Fruit fly (Drosophila melanogaster) whole organism, embryonic: ENCODE data around the gene CG1943.

Source experiments
- Blimp-1 ChIP-seq: fragments of 200-800 bp; sonication (Bioruptor generic); optimal IDR thresholded peaks from 3 replicates; lab custom pipeline; 2018; ENCODE audit warnings: missing biosample characterization, missing genetic modification characterization, mild to moderate bottlenecking, moderate library complexity, missing genetic modification reagents
- CG10366 ChIP-seq: fragments of 200-800 bp; sonication (Bioruptor generic); IDR thresholded peaks from 2 replicates; pipeline ENCODE4 v1.3.6; 2022; ENCODE audit warnings: missing biosample characterization, missing genetic modification characterization
- CG12299 ChIP-seq: fragments of 200-800 bp; sonication (Bioruptor generic); optimal IDR thresholded peaks from 2 replicates; lab custom pipeline; 2018; ENCODE audit warnings: missing biosample characterization, mild to moderate bottlenecking, missing genetic modification characterization
- CG13287 ChIP-seq: fragments of 200-800 bp; sonication (Bioruptor generic); IDR thresholded peaks from 2 replicates; pipeline ENCODE4 v1.3.6; 2022; ENCODE audit warnings: missing biosample characterization, missing genetic modification characterization; ENCODE audit not compliant: partially characterized antibody
- CG14860 ChIP-seq: fragments of 200-800 bp; sonication (Bioruptor generic); IDR thresholded peaks from 3 replicates; pipeline ENCODE4 v1.3.6; 2022; ENCODE audit warnings: missing biosample characterization, missing genetic modification characterization; ENCODE audit not compliant: partially characterized antibody
- CG15601 ChIP-seq: fragments of 200-800 bp; sonication (Bioruptor generic); optimal IDR thresholded peaks from 3 replicates; lab custom pipeline; 2019; ENCODE audit warnings: missing biosample characterization, mild to moderate bottlenecking, missing genetic modification characterization, moderate library complexity
- CG16813 ChIP-seq: fragments of 200-800 bp; sonication (Bioruptor generic); IDR thresholded peaks from 3 replicates; pipeline ENCODE4 v1.3.6; 2022; ENCODE audit warnings: missing biosample characterization, missing genetic modification characterization; ENCODE audit not compliant: partially characterized antibody
- CG17385 ChIP-seq: fragments of 200-800 bp; sonication (Bioruptor generic); optimal IDR thresholded peaks from 3 replicates; lab custom pipeline; 2018; ENCODE audit warnings: missing biosample characterization, mild to moderate bottlenecking, missing genetic modification characterization
- CG17829 ChIP-seq: fragments of 200-800 bp; optimal IDR thresholded peaks from 2 replicates; lab custom pipeline; 2019; ENCODE audit warnings: missing biosample characterization, mild to moderate bottlenecking, missing genetic modification characterization, moderate library complexity
- CG31388 ChIP-seq: fragments of 200-800 bp; sonication (Bioruptor generic); optimal IDR thresholded peaks from 2 replicates; lab custom pipeline; 2016; ENCODE audit warnings: missing biosample characterization, missing genetic modification characterization
- CG31441 ChIP-seq: fragments of 200-800 bp; sonication (Bioruptor generic); IDR thresholded peaks from 2 replicates; pipeline ENCODE4 v1.3.6; 2022; ENCODE audit warnings: missing biosample characterization, missing genetic modification characterization
- CG32767 ChIP-seq: fragments of 200-800 bp; sonication (Bioruptor generic); IDR thresholded peaks from 2 replicates; pipeline ENCODE4 v1.3.6; 2022; ENCODE audit warnings: missing biosample characterization, missing genetic modification characterization
- CG3995 ChIP-seq: fragments of 200-800 bp; sonication (Bioruptor generic); optimal IDR thresholded peaks from 3 replicates; lab custom pipeline; 2016; ENCODE audit warnings: missing biosample characterization, missing genetic modification characterization
- CG4707 ChIP-seq: fragments of 200-800 bp; sonication (Bioruptor generic); optimal IDR thresholded peaks from 2 replicates; lab custom pipeline; 2018; ENCODE audit warnings: missing biosample characterization, mild to moderate bottlenecking, missing genetic modification characterization, moderate library complexity
- CG7271 ChIP-seq: fragments of 200-800 bp; sonication (Bioruptor generic); optimal IDR thresholded peaks from 2 replicates; lab custom pipeline; 2018; ENCODE audit warnings: missing biosample characterization, mild to moderate bottlenecking, missing genetic modification characterization, moderate library complexity
- CG7987 ChIP-seq: fragments of 200-800 bp; sonication (Bioruptor generic); optimal IDR thresholded peaks from 2 replicates; lab custom pipeline; 2018; ENCODE audit warnings: missing biosample characterization, mild to moderate bottlenecking, missing genetic modification characterization, moderate library complexity
- CG8388 ChIP-seq: fragments of 200-800 bp; sonication (Bioruptor generic); optimal IDR thresholded peaks from 2 replicates; lab custom pipeline; 2019; ENCODE audit warnings: missing biosample characterization, mild to moderate bottlenecking, missing genetic modification characterization, moderate library complexity
- Dfd ChIP-seq, 2 experiments: fragments of >200 bp; optimal IDR thresholded peaks; 2 replicates each; lab custom pipeline; 2017; ENCODE audit warnings: missing biosample characterization in 2 of 2, missing genetic modification characterization in 2 of 2
- Eip74EF ChIP-seq, 2 experiments: fragments of 200-800 bp in 1 of 2; fragments of >200 bp in 1 of 2; sonication (Bioruptor generic) in 1 of 2; optimal IDR thresholded peaks; 2 replicates each; lab custom pipeline; 2017 to 2019; ENCODE audit warnings: missing biosample characterization in 2 of 2, missing genetic modification characterization in 2 of 2, mild to moderate bottlenecking in 1 of 2, moderate library complexity in 1 of 2
- HLH3B ChIP-seq: fragments of 200-800 bp; sonication (Bioruptor generic); IDR thresholded peaks from 2 replicates; pipeline ENCODE4 v1.3.6; 2022; ENCODE audit warnings: missing biosample characterization, missing genetic modification characterization
- HLHmδ ChIP-seq: fragments of 200-800 bp; sonication (Bioruptor generic); optimal IDR thresholded peaks from 2 replicates; lab custom pipeline; 2018; ENCODE audit warnings: missing biosample characterization, mild to moderate bottlenecking, missing genetic modification characterization, moderate library complexity
- Lpt ChIP-seq: fragments of >200 bp; optimal IDR thresholded peaks from 2 replicates; lab custom pipeline; 2018; ENCODE audit warnings: missing biosample characterization, missing genetic modification characterization
- Meics ChIP-seq: fragments of 200-800 bp; sonication (Bioruptor generic); optimal IDR thresholded peaks from 2 replicates; lab custom pipeline; 2017; ENCODE audit warnings: missing biosample characterization, mild to moderate bottlenecking, missing genetic modification characterization
- Mrtf ChIP-seq: fragments of 200-800 bp; sonication (Bioruptor generic); IDR thresholded peaks from 3 replicates; pipeline ENCODE4 v1.3.6; 2022; ENCODE audit warnings: missing biosample characterization, missing genetic modification characterization
- NK7.1 ChIP-seq: fragments of 200-800 bp; sonication (Bioruptor generic); optimal IDR thresholded peaks from 3 replicates; lab custom pipeline; 2016; ENCODE audit warnings: missing biosample characterization, missing genetic modification characterization
- Pdp1 ChIP-seq, 2 experiments: fragments of 200-800 bp; sonication (Bioruptor generic); optimal IDR thresholded peaks; 3 replicates each; lab custom pipeline; 2016; ENCODE audit warnings: missing biosample characterization in 2 of 2, missing genetic modification characterization in 2 of 2, mild to moderate bottlenecking in 1 of 2, moderate library complexity in 1 of 2
- Usf ChIP-seq: fragments of 200-800 bp; sonication (Bioruptor generic); optimal IDR thresholded peaks from 2 replicates; lab custom pipeline; 2017; ENCODE audit warnings: missing genotype, missing biosample characterization, missing genetic modification characterization
- bab2 ChIP-seq: fragments of 200-800 bp; sonication (Bioruptor generic); optimal IDR thresholded peaks from 2 replicates; lab custom pipeline; 2016; ENCODE audit warnings: missing biosample characterization, missing genetic modification characterization
- btn ChIP-seq: fragments of 200-800 bp; sonication (Bioruptor generic); optimal IDR thresholded peaks from 2 replicates; lab custom pipeline; 2016; ENCODE audit warnings: missing biosample characterization, missing genetic modification characterization
- caup ChIP-seq: fragments of 200-800 bp; sonication (Bioruptor generic); optimal IDR thresholded peaks from 3 replicates; lab custom pipeline; 2017; ENCODE audit warnings: missing biosample characterization, mild to moderate bottlenecking, missing genetic modification characterization, moderate library complexity; ENCODE audit not compliant: severe bottlenecking
- chinmo ChIP-seq: fragments of 200-800 bp; sonication (Bioruptor generic); IDR thresholded peaks from 4 replicates; pipeline ENCODE4 v1.3.6; 2022; ENCODE audit warnings: missing biosample characterization, missing genetic modification characterization; ENCODE audit not compliant: partially characterized antibody
- dan ChIP-seq: fragments of 200-800 bp; sonication (Bioruptor generic); IDR thresholded peaks from 2 replicates; pipeline ENCODE4 v1.3.6; 2022; ENCODE audit warnings: missing biosample characterization, missing genetic modification characterization
- dysf ChIP-seq: fragments of 200-800 bp; sonication (Bioruptor generic); IDR thresholded peaks from 3 replicates; pipeline ENCODE4 v1.3.6; 2022; ENCODE audit warnings: missing biosample characterization, missing genetic modification characterization
- fd102C ChIP-seq: fragments of 200-800 bp; sonication (Bioruptor generic); optimal IDR thresholded peaks from 2 replicates; lab custom pipeline; 2018; ENCODE audit warnings: missing biosample characterization, mild to moderate bottlenecking, missing genetic modification characterization, moderate library complexity
- gcm ChIP-seq: fragments of 200-800 bp; sonication (Bioruptor generic); optimal IDR thresholded peaks from 2 replicates; lab custom pipeline; 2019; ENCODE audit warnings: missing biosample characterization, mild to moderate bottlenecking, missing genetic modification characterization, moderate library complexity
- gem ChIP-seq: fragments of 200-800 bp; sonication (Bioruptor generic); optimal IDR thresholded peaks from 2 replicates; lab custom pipeline; 2019; ENCODE audit warnings: missing biosample characterization, mild to moderate bottlenecking, missing genetic modification characterization, moderate library complexity
- ken ChIP-seq: fragments of 200-800 bp; sonication (Bioruptor generic); IDR thresholded peaks from 3 replicates; pipeline ENCODE4 v1.3.6; 2022; ENCODE audit warnings: missing biosample characterization, missing genetic modification characterization
- lbe ChIP-seq: fragments of 200-800 bp; sonication (Bioruptor generic); optimal IDR thresholded peaks from 2 replicates; lab custom pipeline; 2016; ENCODE audit warnings: missing biosample characterization, mild to moderate bottlenecking, missing genetic modification characterization
- lmd ChIP-seq: fragments of 200-800 bp; sonication (Bioruptor generic); IDR thresholded peaks from 2 replicates; pipeline ENCODE4 v1.3.6; 2022; ENCODE audit warnings: missing biosample characterization, missing genetic modification characterization
- nom ChIP-seq: fragments of 200-800 bp; sonication (Bioruptor generic); optimal IDR thresholded peaks from 2 replicates; lab custom pipeline; 2017; ENCODE audit warnings: missing biosample characterization, missing genetic modification characterization, mild to moderate bottlenecking, moderate library complexity, missing genetic modification reagents
- oc ChIP-seq: fragments of 200-800 bp; sonication (Bioruptor generic); optimal IDR thresholded peaks from 2 replicates; lab custom pipeline; 2018; ENCODE audit warnings: missing biosample characterization, mild to moderate bottlenecking, missing genetic modification characterization, moderate library complexity
- run ChIP-seq: fragments of 200-800 bp; sonication (Bioruptor generic); optimal IDR thresholded peaks from 3 replicates; lab custom pipeline; 2018; ENCODE audit warnings: missing biosample characterization, mild to moderate bottlenecking, missing genetic modification characterization
- seq ChIP-seq: fragments of 200-800 bp; sonication (Bioruptor generic); IDR thresholded peaks from 2 replicates; pipeline ENCODE4 v1.3.6; 2022; ENCODE audit warnings: missing biosample characterization, missing genetic modification characterization
- sisA ChIP-seq: fragments of 200-800 bp; sonication (Bioruptor generic); IDR thresholded peaks from 2 replicates; pipeline ENCODE4 v1.3.6; 2022; ENCODE audit warnings: missing biosample characterization, missing genetic modification characterization
- sqz ChIP-seq: fragments of 200-800 bp; sonication (Bioruptor generic); optimal IDR thresholded peaks from 3 replicates; lab custom pipeline; 2018; ENCODE audit warnings: missing biosample characterization, mild to moderate bottlenecking, missing genetic modification characterization
- tio ChIP-seq: fragments of 200-800 bp; sonication (Bioruptor generic); optimal IDR thresholded peaks from 2 replicates; lab custom pipeline; 2017; ENCODE audit warnings: missing biosample characterization, missing genetic modification characterization, inconsistent platforms
- toy ChIP-seq: fragments of 200-800 bp; sonication (Bioruptor generic); IDR thresholded peaks from 2 replicates; pipeline ENCODE4 v1.3.6; 2022; ENCODE audit warnings: missing biosample characterization, missing genetic modification characterization
- usp ChIP-seq: fragments of >200 bp; optimal IDR thresholded peaks from 2 replicates; lab custom pipeline; 2017; ENCODE audit warnings: missing biosample characterization, missing genetic modification characterization

CG1943 gene

dm6 chr3R:7102853-7103833 lies 28.5 kb downstream of the CG1943 start (continued):
- TF ChIP-seq dysf (GFP tag; lab: Robert Waterston, UW) = no peak
- TF ChIP-seq fd102C (GFP tag; lab: Kevin White, UChicago) = no peak
- no peak for TF ChIP-seq CG14860 (GFP tag; lab: Robert Waterston, UW)
- TF ChIP-seq CG31441 (GFP tag; lab: Robert Waterston, UW) = no peak
- no peak for TF ChIP-seq Meics (GFP tag; lab: Kevin White, UChicago)
- no peak for TF ChIP-seq gem (tag; lab: Kevin White, UChicago)
- TF ChIP-seq CG13287 (GFP tag; lab: Robert Waterston, UW) = no peak
- no peak for TF ChIP-seq HLH3B (GFP tag; lab: Robert Waterston, UW)
- no peak for TF ChIP-seq run (tag; lab: Kevin White, UChicago)
- no peak for TF ChIP-seq toy
- no peak for TF ChIP-seq lmd (GFP tag; lab: Robert Waterston, UW)
- peak; percentile 89 for TF ChIP-seq gcm (GFP tag; lab: Kevin White, UChicago)
- no peak for TF ChIP-seq CG7271 (tag; lab: Kevin White, UChicago)
- TF ChIP-seq CG12299 (tag; lab: Kevin White, UChicago) = no peak
- TF ChIP-seq usp (GFP tag; lab: Kevin White, UChicago) = no peak
- TF ChIP-seq lbe (GFP tag; lab: Kevin White, UChicago) = peak; percentile 6
- no peak for TF ChIP-seq CG8388 (GFP tag; lab: Kevin White, UChicago)
- TF ChIP-seq Usf (GFP tag; lab: Kevin White, UChicago) = no peak
- TF ChIP-seq nom (GFP tag; lab: Kevin White, UChicago) = peak; percentile 37
- no peak for TF ChIP-seq CG3995 (GFP tag; lab: Kevin White, UChicago)
- no peak for TF ChIP-seq CG17829 (tag; lab: Kevin White, UChicago)
- TF ChIP-seq bab2 = no peak
- no peak for TF ChIP-seq tio
- 0 out of 4 replicates have a peak, but pooled peaks have one; percentile 60 for TF ChIP-seq chinmo (GFP tag; lab: Robert Waterston, UW)
- TF ChIP-seq sqz (GFP tag; lab: Kevin White, UChicago) = peak; percentile 84
- peak; percentile 57 for TF ChIP-seq oc (tag; lab: Kevin White, UChicago)
- TF ChIP-seq Lpt (GFP tag; lab: Kevin White, UChicago) = peak; percentile 73
- TF ChIP-seq dan = no peak
- no peak for TF ChIP-seq NK7.1
- peak; percentile 70 for TF ChIP-seq seq (GFP tag; lab: Robert Waterston, UW)
- peak; percentile 42 for TF ChIP-seq CG4707 (GFP tag; lab: Kevin White, UChicago)
- TF ChIP-seq Eip74EF (GFP tag; optimal IDR thresholded peaks at IDR 0.05; lab: Kevin White, UChicago) = no peak
- TF ChIP-seq Blimp-1 (GFP tag; lab: Kevin White, UChicago) = no peak
- TF ChIP-seq CG32767 (GFP tag; lab: Robert Waterston, UW) = no peak
- no peak for TF ChIP-seq CG31388 (GFP tag; lab: Kevin White, UChicago)
- TF ChIP-seq CG10366 (GFP tag; lab: Robert Waterston, UW) = no peak
- peak in 1 of 2 experiments; percentile 94 for TF ChIP-seq Pdp1 (GFP tag; optimal IDR thresholded peaks at IDR 0.05; lab: Kevin White, UChicago)
- no peak for TF ChIP-seq sisA (GFP tag; lab: Robert Waterston, UW)
- no peak for TF ChIP-seq caup (GFP tag; lab: Kevin White, UChicago)
- TF ChIP-seq CG17385 (GFP tag; lab: Kevin White, UChicago) = peak; percentile 23
- TF ChIP-seq Dfd (GFP tag; optimal IDR thresholded peaks at IDR 0.05; lab: Kevin White, UChicago) = peak in 1 of 2 experiments; percentile 36
- TF ChIP-seq btn (GFP tag; lab: Kevin White, UChicago) = no peak
- TF ChIP-seq CG15601 (tag; lab: Kevin White, UChicago) = no peak
- TF ChIP-seq CG16813 = no peak
- peak; percentile 50 for TF ChIP-seq HLHmδ (GFP tag; lab: Kevin White, UChicago)
- TF ChIP-seq Mrtf (GFP tag; lab: Robert Waterston, UW) = no peak
- peak; percentile 46 for TF ChIP-seq CG7987 (GFP tag; lab: Kevin White, UChicago)
- TF ChIP-seq ken (GFP tag; lab: Robert Waterston, UW) = no peak
